Fruit fly (Drosophila melanogaster) whole organism, prepupa: Measurements from ENCODE around the gene Spn88Ea.

Experiments used
- Blimp-1 ChIP-seq: fragments of 200-800 bp; sonication (Bioruptor generic); optimal IDR thresholded peaks from 3 replicates; lab custom pipeline; 2017; ENCODE audit warnings: missing biosample characterization, missing genetic modification characterization, mild to moderate bottlenecking, moderate library complexity, missing genetic modification reagents
- CG10631 ChIP-seq: fragments of 200-800 bp; sonication (Bioruptor generic); optimal IDR thresholded peaks from 2 replicates; lab custom pipeline; 2016; ENCODE audit warnings: missing biosample characterization, missing genetic modification characterization
- CG10669 ChIP-seq: fragments of 200-800 bp; sonication (Bioruptor generic); optimal IDR thresholded peaks from 3 replicates; lab custom pipeline; 2018; ENCODE audit warnings: missing biosample characterization, mild to moderate bottlenecking, missing genetic modification characterization, moderate library complexity
- CG11294 ChIP-seq: fragments of 200-800 bp; sonication (Bioruptor generic); IDR thresholded peaks from 2 replicates; pipeline ENCODE4 v1.3.6; 2022; ENCODE audit warnings: missing biosample characterization, missing genetic modification characterization
- CG11902 ChIP-seq: fragments of 200-800 bp; sonication (Bioruptor generic); optimal IDR thresholded peaks from 3 replicates; lab custom pipeline; 2016; ENCODE audit warnings: missing biosample characterization, missing genetic modification characterization
- CG15336 ChIP-seq: fragments of 200-800 bp; sonication (Bioruptor generic); IDR thresholded peaks from 2 replicates; pipeline ENCODE4 v1.3.6; 2022; ENCODE audit warnings: missing biosample characterization, missing genetic modification characterization
- CG1621 ChIP-seq: fragments of 200-800 bp; sonication (Bioruptor generic); optimal IDR thresholded peaks from 3 replicates; lab custom pipeline; 2018; ENCODE audit warnings: missing biosample characterization, mild to moderate bottlenecking, missing genetic modification characterization
- CG16779 ChIP-seq: fragments of 200-800 bp; sonication (Bioruptor generic); optimal IDR thresholded peaks from 3 replicates; lab custom pipeline; 2017; ENCODE audit warnings: missing biosample characterization, mild to moderate bottlenecking, missing genetic modification characterization
- CG3032 ChIP-seq: fragments of 200-800 bp; optimal IDR thresholded peaks from 2 replicates; lab custom pipeline; 2019; ENCODE audit warnings: missing biosample characterization, mild to moderate bottlenecking, missing genetic modification characterization, moderate library complexity
- CG31627 ChIP-seq: fragments of 200-800 bp; sonication (Bioruptor generic); optimal IDR thresholded peaks from 3 replicates; lab custom pipeline; 2016; ENCODE audit warnings: missing biosample characterization, missing genetic modification characterization
- CG34406 ChIP-seq: fragments of 200-800 bp; sonication (Bioruptor generic); optimal IDR thresholded peaks from 3 replicates; lab custom pipeline; 2016; ENCODE audit warnings: missing biosample characterization, missing genetic modification characterization
- CG6163 ChIP-seq: fragments of 200-800 bp; sonication (Bioruptor generic); IDR thresholded peaks from 3 replicates; pipeline ENCODE4 v1.3.6; 2022; ENCODE audit warnings: missing biosample characterization, missing genetic modification characterization
- CG6792 ChIP-seq: fragments of 200-800 bp; sonication (Bioruptor generic); optimal IDR thresholded peaks from 3 replicates; lab custom pipeline; 2016; ENCODE audit warnings: missing biosample characterization, missing genetic modification characterization
- CG6854 ChIP-seq: fragments of 200-800 bp; sonication (Bioruptor generic); optimal IDR thresholded peaks from 2 replicates; lab custom pipeline; 2017; ENCODE audit warnings: missing biosample characterization, mild to moderate bottlenecking, missing genetic modification characterization
- CG8119 ChIP-seq: fragments of 200-800 bp; sonication (Bioruptor generic); IDR thresholded peaks from 3 replicates; pipeline ENCODE4 v1.3.6; 2022; ENCODE audit warnings: missing biosample characterization, missing genetic modification characterization
- CG8319 ChIP-seq: fragments of 200-800 bp; sonication (Bioruptor generic); optimal IDR thresholded peaks from 3 replicates; lab custom pipeline; 2016; ENCODE audit warnings: missing biosample characterization, missing genetic modification characterization
- CG8632 ChIP-seq: fragments of 200-800 bp; sonication (Bioruptor generic); optimal IDR thresholded peaks from 3 replicates; lab custom pipeline; 2016; ENCODE audit warnings: missing biosample characterization, missing genetic modification characterization
- CG9139 ChIP-seq: fragments of 200-800 bp; sonication (Bioruptor generic); optimal IDR thresholded peaks from 3 replicates; lab custom pipeline; 2017; ENCODE audit warnings: missing biosample characterization, mild to moderate bottlenecking, missing genetic modification characterization
- Eip78C ChIP-seq: fragments of 200-800 bp; sonication (Bioruptor generic); peaks from one replicate; lab custom pipeline; 2016; ENCODE audit warnings: missing biosample characterization, missing genetic modification characterization
- Eip93F ChIP-seq: fragments of 200-800 bp; sonication (Bioruptor generic); optimal IDR thresholded peaks from 2 replicates; lab custom pipeline; 2016; ENCODE audit warnings: missing biosample characterization, mild to moderate bottlenecking, missing genetic modification characterization
- Gug ChIP-seq: fragments of 200-800 bp; sonication (Bioruptor generic); IDR thresholded peaks from 2 replicates; pipeline ENCODE4 v1.3.6; 2022; ENCODE audit warnings: missing biosample characterization, missing genetic modification characterization
- Hr38 ChIP-seq: sonication (Bioruptor generic); optimal IDR thresholded peaks from 2 replicates; lab custom pipeline; 2016; ENCODE audit warnings: missing biosample characterization, missing genetic modification characterization
- Hr39 ChIP-seq: fragments of 200-800 bp; sonication (Bioruptor generic); optimal IDR thresholded peaks from 2 replicates; lab custom pipeline; 2016; ENCODE audit warnings: missing biosample characterization, missing genetic modification characterization
- Smox ChIP-seq: fragments of 200-800 bp; sonication (Bioruptor generic); optimal IDR thresholded peaks from 3 replicates; lab custom pipeline; 2016; ENCODE audit warnings: missing biosample characterization, missing genetic modification characterization
- Sox14 ChIP-seq: fragments of 200-800 bp; sonication (Bioruptor generic); optimal IDR thresholded peaks from 3 replicates; lab custom pipeline; 2016; ENCODE audit warnings: missing biosample characterization, missing genetic modification characterization
- Sox15 ChIP-seq: fragments of 200-800 bp; sonication (Bioruptor generic); optimal IDR thresholded peaks from 3 replicates; lab custom pipeline; 2016; ENCODE audit warnings: missing biosample characterization, missing genetic modification characterization
- cyc ChIP-seq: fragments of 200-800 bp; sonication (Bioruptor generic); optimal IDR thresholded peaks from 3 replicates; lab custom pipeline; 2016; ENCODE audit warnings: missing biosample characterization, missing genetic modification characterization
- dac ChIP-seq: fragments of 200-800 bp; sonication (Bioruptor generic); optimal IDR thresholded peaks from 2 replicates; lab custom pipeline; 2017; ENCODE audit warnings: missing biosample characterization, mild to moderate bottlenecking, missing genetic modification characterization
- dsx ChIP-seq: fragments of 200-800 bp; optimal IDR thresholded peaks from 3 replicates; lab custom pipeline; 2019; ENCODE audit warnings: missing biosample characterization, mild to moderate bottlenecking, missing genetic modification characterization, moderate library complexity; ENCODE audit not compliant: poor library complexity, severe bottlenecking
- eg ChIP-seq: fragments of 200-800 bp; sonication (Bioruptor generic); IDR thresholded peaks from 3 replicates; pipeline ENCODE4 v1.3.6; 2022; ENCODE audit warnings: missing biosample characterization, missing genetic modification characterization
- esn ChIP-seq: fragments of 200-800 bp; sonication (Bioruptor generic); optimal IDR thresholded peaks from 2 replicates; lab custom pipeline; 2016; ENCODE audit warnings: missing biosample characterization, mild to moderate bottlenecking, missing genetic modification characterization, moderate library complexity
- fd59A ChIP-seq: fragments of 200-800 bp; sonication (Bioruptor generic); optimal IDR thresholded peaks from 2 replicates; lab custom pipeline; 2017; ENCODE audit warnings: missing biosample characterization, mild to moderate bottlenecking, missing genetic modification characterization, missing genetic modification reagents
- fd85E ChIP-seq: fragments of 200-800 bp; sonication (Bioruptor generic); optimal IDR thresholded peaks from 3 replicates; lab custom pipeline; 2016; ENCODE audit warnings: missing biosample characterization, missing genetic modification characterization
- fkh ChIP-seq: fragments of 200-800 bp; sonication (Bioruptor generic); optimal IDR thresholded peaks from 3 replicates; lab custom pipeline; 2017; ENCODE audit warnings: missing biosample characterization, mild to moderate bottlenecking, missing genetic modification characterization, moderate library complexity
- net ChIP-seq: fragments of 200-800 bp; sonication (Bioruptor generic); optimal IDR thresholded peaks from 3 replicates; lab custom pipeline; 2016; ENCODE audit warnings: missing biosample characterization, missing genetic modification characterization
- pdm3 ChIP-seq: fragments of 200-800 bp; sonication (Bioruptor generic); optimal IDR thresholded peaks from 3 replicates; lab custom pipeline; 2016; ENCODE audit warnings: missing biosample characterization, missing genetic modification characterization
- salr ChIP-seq, 2 experiments: fragments of 200-800 bp; sonication (Bioruptor generic); optimal IDR thresholded peaks; 3 replicates each; lab custom pipeline; 2016 to 2018; ENCODE audit warnings: missing biosample characterization in 2 of 2, missing genetic modification characterization in 2 of 2, mild to moderate bottlenecking in 1 of 2
- spab ChIP-seq: fragments of 200-800 bp; sonication (Bioruptor generic); optimal IDR thresholded peaks from 2 replicates; lab custom pipeline; 2017; ENCODE audit warnings: missing biosample characterization, mild to moderate bottlenecking, missing genetic modification characterization, missing genetic modification reagents
- svp ChIP-seq: fragments of 200-800 bp; sonication (Bioruptor generic); peaks from one replicate; lab custom pipeline; 2016; ENCODE audit warnings: missing biosample characterization, missing genetic modification characterization
- topi ChIP-seq: fragments of 200-800 bp; sonication (Bioruptor generic); optimal IDR thresholded peaks from 3 replicates; lab custom pipeline; 2016; ENCODE audit warnings: missing biosample characterization, missing genetic modification characterization

Spn88Ea gene

DNA sequence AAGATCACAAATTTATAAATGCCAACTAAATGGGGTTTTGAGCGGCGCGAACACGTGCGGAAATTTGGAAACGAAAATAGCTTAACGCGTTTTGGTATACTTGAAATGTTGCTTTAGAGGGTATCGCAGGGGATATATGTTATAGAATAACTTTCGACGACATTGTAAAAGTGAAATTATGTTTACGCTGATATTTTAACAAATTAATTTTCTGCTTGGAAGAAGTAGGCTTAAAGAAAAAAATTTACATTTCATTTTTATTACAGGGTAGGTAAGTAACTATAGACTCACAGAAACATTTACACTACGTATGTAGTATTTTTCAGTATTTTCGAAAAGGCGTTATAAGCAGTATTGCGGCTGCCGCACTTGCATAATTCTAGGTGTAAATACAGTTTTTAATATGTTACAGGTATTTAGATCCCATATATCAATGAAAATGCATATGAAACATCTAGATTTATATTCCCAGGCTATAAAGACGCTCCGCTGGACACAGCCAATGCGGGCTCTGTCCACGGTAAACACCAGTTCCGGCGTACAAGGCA lies 23.2 kb upstream of the Spn88Ea start, which contains the start of the genes Art3 and mRpS10 (continued):
- TF ChIP-seq pdm3 = peak; percentile 100
- peak; percentile 100 for TF ChIP-seq Smox (GFP tag; lab: Kevin White, UChicago)
- TF ChIP-seq fd85E (GFP tag; lab: Kevin White, UChicago) = peak; percentile 98
- peak; percentile 100 for TF ChIP-seq CG8119 (GFP tag; lab: Robert Waterston, UW)
- peak; percentile 100 for TF ChIP-seq CG6163 (GFP tag; lab: Robert Waterston, UW)
- peak; percentile 100 for TF ChIP-seq Sox14 (GFP tag; lab: Kevin White, UChicago)
- peak; percentile 100 for TF ChIP-seq CG10631 (GFP tag; lab: Kevin White, UChicago)
- TF ChIP-seq Hr38 (GFP tag; lab: Kevin White, UChicago) = peak; percentile 96
- peak; percentile 100 for TF ChIP-seq svp (GFP tag; lab: Kevin White, UChicago)

DNA sequence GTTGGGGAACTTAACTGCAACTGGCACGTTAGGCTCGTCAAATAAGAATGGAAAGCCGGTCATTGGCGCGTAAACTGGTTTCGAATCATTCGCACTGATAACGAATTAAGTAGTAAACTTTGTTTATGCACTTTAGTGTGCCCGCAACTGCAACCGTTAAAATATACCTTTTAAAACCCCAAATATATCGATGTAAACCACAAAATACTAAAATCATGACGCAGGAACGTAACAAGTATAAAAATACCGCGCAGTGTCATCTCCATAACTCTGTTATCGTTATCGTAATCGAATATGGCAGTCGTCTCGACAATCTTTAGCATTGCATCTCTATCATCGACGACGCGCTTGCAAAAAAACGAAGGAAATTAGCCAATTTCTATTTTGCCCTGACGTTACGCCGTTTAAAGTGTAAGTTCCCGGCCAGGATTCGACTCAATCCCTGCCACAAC lies 19.1 kb upstream of the Spn88Ea start, which contains the start of the genes CG31344 and Caf1-55:
Gene CG31344, minus strand, starts transcription at position 51 of the 452 bp plus-strand sequence.
Gene Caf1-55, plus strand, starts transcription at position 298 of the 452 bp plus-strand sequence.
- TF ChIP-seq fkh (GFP tag; lab: Kevin White, UChicago) = peak; percentile 19
- TF ChIP-seq esn = peak; percentile 3
- peak; percentile 73 for TF ChIP-seq dsx (GFP tag; lab: Kevin White, UChicago)
- peak; percentile 2 for TF ChIP-seq CG31627 (GFP tag; lab: Kevin White, UChicago)
- no peak for TF ChIP-seq CG1621 (tag; lab: Kevin White, UChicago)
- TF ChIP-seq salr (GFP tag; optimal IDR thresholded peaks at IDR 0.05; lab: Kevin White, UChicago) = no peak

DNA sequence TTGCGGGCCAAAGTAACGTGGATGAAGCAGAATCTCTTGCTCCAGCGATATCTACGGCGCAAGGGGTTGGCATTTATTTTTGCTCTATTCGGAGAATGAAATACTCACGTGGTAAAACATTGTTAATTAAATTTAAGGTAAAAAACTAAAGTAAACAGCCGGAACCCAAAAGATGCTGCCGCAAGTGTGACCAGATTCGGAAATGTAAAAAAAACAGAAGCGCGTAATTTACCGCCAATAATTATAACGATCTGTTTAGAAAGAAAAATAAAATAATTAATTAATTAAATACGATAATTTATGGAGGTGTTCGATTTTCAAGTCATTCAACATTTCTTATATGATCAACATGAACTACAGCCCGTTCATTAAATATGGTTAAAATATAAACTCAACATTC lies 16.7 kb upstream of the Spn88Ea start, which contains the start of gene Polr2G:
Gene Polr2G, minus strand, starts transcription at position 208 of the 400 bp plus-strand sequence.
- TF ChIP-seq CG9139 (GFP tag; lab: Kevin White, UChicago) (no peak), spab (GFP tag; lab: Kevin White, UChicago) (no peak), Eip78C (no peak), eg (GFP tag; lab: Robert Waterston, UW) (no peak), CG10631 (GFP tag; lab: Kevin White, UChicago) (no peak), fkh (GFP tag; lab: Kevin White, UChicago) (peak; percentile 75), pdm3 (no peak), CG8319 (GFP tag; lab: Kevin White, UChicago) (no peak), CG1621 (tag; lab: Kevin White, UChicago) (peak; percentile 4), esn (no peak), CG34406 (GFP tag; lab: Kevin White, UChicago) (no peak)
- TF ChIP-seq, all 60 proteins: peak for 2

DNA sequence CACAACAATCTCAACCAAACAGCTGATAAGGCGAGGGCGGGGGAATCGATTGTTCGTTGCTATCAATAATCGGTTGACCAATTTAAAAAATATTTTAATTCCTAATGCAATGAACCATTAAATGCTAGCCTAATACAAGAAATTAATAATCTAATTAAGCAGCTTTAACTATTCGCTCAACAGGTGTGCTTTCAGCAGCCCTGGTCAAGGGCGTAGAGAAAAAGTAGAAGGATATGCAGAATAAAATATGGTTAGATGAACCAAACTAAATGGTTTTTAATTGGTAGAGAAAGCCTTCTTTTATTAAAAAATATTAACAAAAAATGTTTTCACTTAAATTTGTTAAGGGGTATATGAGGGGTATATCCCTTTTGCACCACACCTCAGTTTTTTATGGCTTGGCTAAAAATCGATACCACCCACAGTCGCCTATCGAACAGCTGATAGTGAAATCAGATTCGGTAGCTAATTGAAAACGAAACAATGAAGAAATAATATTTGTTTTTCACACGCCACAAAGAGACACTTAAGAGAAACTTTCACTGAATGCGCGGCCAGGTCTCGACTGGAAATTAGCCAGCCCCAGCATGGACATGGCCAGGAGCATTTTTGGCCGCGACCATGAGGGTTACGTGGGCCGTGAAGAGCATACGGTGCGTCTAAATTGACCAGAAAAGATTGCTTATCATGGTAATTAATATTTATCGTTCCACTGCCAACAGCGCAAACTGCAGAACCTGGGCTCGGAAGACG lies 12.8 kb upstream of the Spn88Ea start, which contains the start of the genes SIDL and CG12241:
Gene SIDL, minus strand, starts transcription at position 51 of the 753 bp plus-strand sequence.
Gene CG12241, plus strand, starts transcription at position 433 of the 753 bp plus-strand sequence.
- peak; percentile 88 for TF ChIP-seq dsx (GFP tag; lab: Kevin White, UChicago)
- TF ChIP-seq eg (GFP tag; lab: Robert Waterston, UW) = peak; percentile 99
- peak; percentile 97 for TF ChIP-seq Gug
- TF ChIP-seq CG15336 = peak; percentile 41; the same call in 1 of the 2 replicates
- peak; percentile 61 for TF ChIP-seq CG6854 (GFP tag; lab: Kevin White, UChicago)
- TF ChIP-seq CG3032 (tag; lab: Kevin White, UChicago) = peak; percentile 96
- peak; percentile 89 for TF ChIP-seq CG10631 (GFP tag; lab: Kevin White, UChicago)
- peak; percentile 96 for TF ChIP-seq cyc (GFP tag; lab: Kevin White, UChicago)
- TF ChIP-seq CG6792 (GFP tag; lab: Kevin White, UChicago) = peak; percentile 83
- no peak for TF ChIP-seq fd59A
- no peak for TF ChIP-seq Hr39 (GFP tag; lab: Kevin White, UChicago)
- no peak for TF ChIP-seq CG8319 (GFP tag; lab: Kevin White, UChicago)
- peak; percentile 96 for TF ChIP-seq topi
- no peak for TF ChIP-seq net (GFP tag; lab: Kevin White, UChicago)
- TF ChIP-seq esn = peak; percentile 88
- TF ChIP-seq CG31627 (GFP tag; lab: Kevin White, UChicago) = peak; percentile 69
- TF ChIP-seq dac (GFP tag; lab: Kevin White, UChicago) = peak; percentile 75
- peak; percentile 97 for TF ChIP-seq CG11294
- TF ChIP-seq Eip93F = peak; percentile 87
- no peak for TF ChIP-seq CG10669 (GFP tag; lab: Kevin White, UChicago)
- TF ChIP-seq CG11902 (GFP tag; lab: Kevin White, UChicago) = peak; percentile 94
- no peak for TF ChIP-seq CG16779 (tag; lab: Kevin White, UChicago)
- peak; percentile 85 for TF ChIP-seq Blimp-1
- peak; percentile 39 for TF ChIP-seq Sox15 (GFP tag; lab: Kevin White, UChicago)
- peak; percentile 78 for TF ChIP-seq Sox14 (GFP tag; lab: Kevin White, UChicago)
- TF ChIP-seq Eip78C = peak; percentile 99
- peak; percentile 68 for TF ChIP-seq fd85E (GFP tag; lab: Kevin White, UChicago)
- TF ChIP-seq fkh (GFP tag; lab: Kevin White, UChicago) = no peak
- TF ChIP-seq CG6163 (GFP tag; lab: Robert Waterston, UW) = peak; percentile 99
- no peak for TF ChIP-seq CG8632 (GFP tag; lab: Kevin White, UChicago)
